Worm (Caenorhabditis elegans) whole organism, mixed stage, embryonic: ENCODE results near the gene F59C12.4.
A peak's percentile ranks its signal among the peaks of the same experiment; 100 is the strongest.

Experiments used
- bed-3 ChIP-seq: fragments of 200-800 bp; sonication (Bioruptor generic); optimal IDR thresholded peaks from 3 replicates; lab custom pipeline; 2018; ENCODE audit warnings: mild to moderate bottlenecking, missing genetic modification characterization, moderate library complexity, missing compliant biosample characterization
- blmp-1 ChIP-seq: fragments of 150-350 bp; optimal IDR thresholded peaks from 2 replicates; lab custom pipeline; 2014; ENCODE audit warnings: missing biosample characterization, missing genetic modification characterization
- ceh-83 ChIP-seq: fragments of 200-800 bp; sonication (Bioruptor generic); optimal IDR thresholded peaks from 2 replicates; lab custom pipeline; 2018; ENCODE audit warnings: mild to moderate bottlenecking, missing genetic modification characterization, missing compliant biosample characterization
- ces-1 ChIP-seq: fragments of 150-350 bp; optimal IDR thresholded peaks from 2 replicates; lab custom pipeline; 2014; ENCODE audit warnings: missing biosample characterization, missing genetic modification reagents, missing genetic modification characterization
- cnd-1 ChIP-seq: fragments of 200-800 bp; sonication (Bioruptor generic); optimal IDR thresholded peaks from 2 replicates; lab custom pipeline; 2018; ENCODE audit warnings: mild to moderate bottlenecking, missing genetic modification characterization, missing compliant biosample characterization
- flh-1 ChIP-seq: fragments of 200-800 bp; sonication (Bioruptor generic); optimal IDR thresholded peaks from 2 replicates; lab custom pipeline; 2018; ENCODE audit warnings: mild to moderate bottlenecking, missing genetic modification characterization, moderate library complexity, missing compliant biosample characterization
- ham-2 ChIP-seq: fragments of 200-800 bp; sonication (Bioruptor generic); optimal IDR thresholded peaks from 2 replicates; lab custom pipeline; 2018; ENCODE audit warnings: mild to moderate bottlenecking, missing genetic modification characterization, missing compliant biosample characterization
- hlh-1 ChIP-seq: fragments of 150-350 bp; optimal IDR thresholded peaks from 2 replicates; lab custom pipeline; 2014; ENCODE audit warnings: missing biosample characterization, missing genetic modification reagents, missing genetic modification characterization
- lin-13 ChIP-seq: fragments of 150-350 bp; optimal IDR thresholded peaks from 2 replicates; lab custom pipeline; 2014; ENCODE audit warnings: missing biosample characterization, missing genetic modification characterization
- lin-32 ChIP-seq: fragments of 200-800 bp; sonication (Bioruptor generic); optimal IDR thresholded peaks from 2 replicates; lab custom pipeline; 2018; ENCODE audit warnings: mild to moderate bottlenecking, missing genetic modification characterization, missing compliant biosample characterization
- mab-5 ChIP-seq: fragments of 150-350 bp; optimal IDR thresholded peaks from 2 replicates; lab custom pipeline; 2014; ENCODE audit warnings: missing biosample characterization, missing genetic modification characterization
- mep-1 ChIP-seq: fragments of 150-350 bp; optimal IDR thresholded peaks from 2 replicates; lab custom pipeline; 2017; ENCODE audit warnings: missing biosample characterization, missing genetic modification reagents, missing genetic modification characterization, inconsistent platforms
- nhr-2 ChIP-seq: fragments of 150-350 bp; optimal IDR thresholded peaks from 2 replicates; lab custom pipeline; 2014; ENCODE audit warnings: missing biosample characterization, missing genetic modification characterization
- nhr-237 ChIP-seq: fragments of 150-350 bp; optimal IDR thresholded peaks from 2 replicates; lab custom pipeline; 2014; ENCODE audit warnings: missing biosample characterization, missing genetic modification characterization
- nhr-28 ChIP-seq: fragments of 150-350 bp; optimal IDR thresholded peaks from 2 replicates; lab custom pipeline; 2014; ENCODE audit warnings: missing biosample characterization, missing genetic modification characterization
- nhr-76 ChIP-seq: sonication (generic microtip); optimal IDR thresholded peaks from 2 replicates; lab custom pipeline; 2017; ENCODE audit warnings: missing biosample characterization, missing genetic modification characterization
- pha-4 ChIP-seq: fragments of 150-350 bp; optimal IDR thresholded peaks from 2 replicates; lab custom pipeline; 2018; ENCODE audit warnings: missing biosample characterization, missing genetic modification reagents, missing genetic modification characterization
- sem-2 ChIP-seq: fragments of 200-800 bp; sonication (Bioruptor generic); optimal IDR thresholded peaks from 2 replicates; lab custom pipeline; 2018; ENCODE audit warnings: mild to moderate bottlenecking, missing genetic modification characterization, missing compliant biosample characterization
- snpc-4 ChIP-seq: fragments of 150-350 bp; optimal IDR thresholded peaks from 2 replicates; lab custom pipeline; 2014; ENCODE audit warnings: missing biosample characterization, missing genetic modification characterization
- sptf-1 ChIP-seq: sonication (generic microtip); optimal IDR thresholded peaks from 2 replicates; lab custom pipeline; 2017; ENCODE audit warnings: mild to moderate bottlenecking, missing genetic modification characterization, moderate library complexity, missing compliant biosample characterization
- tbx-8 ChIP-seq: fragments of 200-800 bp; sonication (Bioruptor generic); optimal IDR thresholded peaks from 2 replicates; lab custom pipeline; 2018; ENCODE audit warnings: mild to moderate bottlenecking, missing genetic modification characterization, moderate library complexity, missing compliant biosample characterization
- unc-39 ChIP-seq: fragments of 150-350 bp; optimal IDR thresholded peaks from 2 replicates; lab custom pipeline; 2014; ENCODE audit warnings: missing biosample characterization, missing genetic modification characterization
- unc-62 ChIP-seq: fragments of 150-350 bp; optimal IDR thresholded peaks from 2 replicates; lab custom pipeline; 2014; ENCODE audit warnings: missing biosample characterization, missing genetic modification reagents, missing genetic modification characterization
- zip-8 ChIP-seq: fragments of 150-350 bp; optimal IDR thresholded peaks from 2 replicates; lab custom pipeline; 2014; ENCODE audit warnings: missing biosample characterization, missing genetic modification characterization

F59C12.4 gene

DNA sequence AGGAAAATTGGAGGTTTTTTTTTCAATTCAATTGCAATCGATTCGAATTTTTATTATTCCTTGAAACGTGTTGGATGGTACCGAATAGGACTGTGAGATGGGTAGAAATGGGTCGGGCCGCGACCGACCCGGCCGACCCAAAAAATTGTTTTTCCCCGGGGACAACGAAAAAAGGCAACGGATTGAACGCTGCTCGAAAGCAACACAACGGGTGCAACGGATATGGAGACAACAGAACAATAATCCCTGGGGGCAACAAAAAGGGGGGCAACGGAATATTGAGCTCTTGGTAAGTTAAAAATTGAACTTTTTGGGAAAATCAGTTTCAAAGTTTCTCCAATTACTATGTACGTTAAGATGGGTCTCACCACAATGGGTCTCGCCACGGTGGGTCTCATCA lies 20.8 kb upstream of the F59C12.4 start:
- TF ChIP-seq unc-39 (tag; lab: Kevin White, UChicago) = no peak
- no peak for TF ChIP-seq nhr-28 (tag; lab: Kevin White, UChicago)
- no peak for TF ChIP-seq cnd-1 (tag; lab: Kevin White, UChicago)
- TF ChIP-seq zip-8 (tag; lab: Kevin White, UChicago) = no peak

DNA sequence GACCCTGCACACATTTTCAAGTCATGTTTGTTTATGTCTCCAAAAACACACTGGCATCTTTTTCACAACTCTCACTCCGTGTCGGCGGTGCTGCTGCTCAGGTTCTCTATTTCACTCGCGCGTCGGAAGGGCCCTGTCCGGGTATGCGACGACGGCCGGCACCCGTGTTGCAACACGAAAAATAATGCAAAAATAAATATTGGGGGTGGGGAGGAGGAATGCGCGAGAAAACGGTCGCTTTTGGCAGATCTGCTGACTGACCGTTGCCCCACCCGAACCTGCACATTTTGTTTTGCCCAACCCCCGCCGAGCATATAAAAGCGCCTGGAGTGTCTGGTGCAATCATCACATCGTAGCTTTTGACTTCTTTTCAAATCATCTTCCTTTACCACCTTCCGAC lies 19.0 kb upstream of the F59C12.4 start, which contains the start of gene cpg-19:
TSS of gene cpg-19 (plus strand) at position 341 of the 400 bp plus-strand sequence.
- TF ChIP-seq sptf-1 (no peak), lin-13 (tag; lab: Kevin White, UChicago) (no peak), nhr-237 (tag; lab: Kevin White, UChicago) (no peak), pha-4 (tag; lab: Kevin White, UChicago) (no peak), unc-39 (tag; lab: Kevin White, UChicago) (no peak), cnd-1 (tag; lab: Kevin White, UChicago) (no peak), unc-62 (no peak), ceh-83 (GFP tag; lab: Kevin White, UChicago) (no peak), lin-32 (GFP tag; lab: Kevin White, UChicago) (no peak), flh-1 (GFP tag; lab: Kevin White, UChicago) (no peak), sem-2 (GFP tag; lab: Kevin White, UChicago) (no peak), mab-5 (tag; lab: Kevin White, UChicago) (no peak), snpc-4 (tag; lab: Kevin White, UChicago) (no peak), nhr-2 (no peak), mep-1 (no peak), nhr-76 (tag; lab: Kevin White, UChicago) (no peak)

DNA sequence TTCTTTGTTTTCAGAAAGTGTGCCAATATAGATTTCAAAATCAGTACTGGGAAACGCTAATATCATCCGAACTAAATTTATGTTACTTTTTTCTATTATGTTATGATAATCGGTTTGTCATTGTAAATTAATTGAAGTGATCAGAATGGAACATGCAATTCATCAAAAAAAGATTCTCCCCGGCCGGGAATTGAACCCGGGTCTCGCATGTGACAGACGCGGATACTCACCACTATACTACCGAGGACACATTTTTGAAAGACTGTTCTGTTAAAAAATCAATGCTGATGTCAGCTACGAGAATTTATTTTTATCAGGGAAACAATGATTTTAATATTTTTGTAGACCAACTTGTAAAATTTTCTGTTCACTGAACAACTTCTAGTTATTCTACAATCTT lies 16.7 kb upstream of the F59C12.4 start:
- no peak for TF ChIP-seq ham-2 (GFP tag; lab: Kevin White, UChicago)

DNA sequence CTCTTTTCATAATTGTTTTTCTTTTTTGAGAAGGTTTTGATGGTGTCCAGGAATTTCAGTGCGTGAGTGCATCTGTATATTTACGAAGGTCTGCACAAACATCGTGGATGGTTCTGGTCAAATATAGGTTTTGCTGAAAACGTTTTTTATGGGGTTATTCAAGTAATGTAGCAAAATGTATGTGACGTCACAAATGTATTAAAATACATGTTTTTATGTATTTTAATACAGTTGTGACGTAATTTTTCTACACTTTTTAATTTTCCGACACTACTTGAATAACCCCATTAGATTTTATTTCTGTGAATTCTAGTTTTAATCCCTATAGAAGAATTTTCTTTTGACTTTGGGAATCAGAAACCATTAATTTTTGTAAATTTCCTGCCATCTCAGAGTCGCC lies 16.3 kb upstream of the F59C12.4 start:
- TF ChIP-seq zip-8 (tag; lab: Kevin White, UChicago) (peak; percentile 91), nhr-28 (tag; lab: Kevin White, UChicago) (no peak), unc-62 (no peak)
- TF ChIP-seq, all 35 proteins: peak for 1

DNA sequence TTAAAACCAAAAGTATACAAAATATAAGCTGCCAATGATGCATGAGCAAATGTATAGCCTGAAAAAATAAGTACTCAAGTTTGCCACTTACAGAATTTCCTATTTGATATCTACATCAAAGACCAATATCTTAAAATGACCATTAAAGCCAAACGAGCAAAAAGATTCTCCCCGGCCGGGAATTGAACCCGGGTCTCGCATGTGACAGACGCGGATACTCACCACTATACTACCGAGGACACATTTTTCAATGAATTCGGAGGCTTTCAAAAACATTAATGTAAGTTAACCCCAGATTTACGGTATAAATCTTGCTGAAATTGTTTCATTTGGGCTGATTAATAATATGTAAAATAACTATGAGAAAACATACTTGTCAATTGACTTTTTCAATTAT lies 15.7 kb upstream of the F59C12.4 start:
- TF ChIP-seq bed-3 (GFP tag; lab: Kevin White, UChicago) (no peak), pha-4 (tag; lab: Kevin White, UChicago) (no peak), nhr-237 (tag; lab: Kevin White, UChicago) (no peak), hlh-1 (tag; lab: Kevin White, UChicago) (no peak), snpc-4 (tag; lab: Kevin White, UChicago) (no peak), flh-1 (GFP tag; lab: Kevin White, UChicago) (no peak), blmp-1 (tag; lab: Kevin White, UChicago) (no peak)

DNA sequence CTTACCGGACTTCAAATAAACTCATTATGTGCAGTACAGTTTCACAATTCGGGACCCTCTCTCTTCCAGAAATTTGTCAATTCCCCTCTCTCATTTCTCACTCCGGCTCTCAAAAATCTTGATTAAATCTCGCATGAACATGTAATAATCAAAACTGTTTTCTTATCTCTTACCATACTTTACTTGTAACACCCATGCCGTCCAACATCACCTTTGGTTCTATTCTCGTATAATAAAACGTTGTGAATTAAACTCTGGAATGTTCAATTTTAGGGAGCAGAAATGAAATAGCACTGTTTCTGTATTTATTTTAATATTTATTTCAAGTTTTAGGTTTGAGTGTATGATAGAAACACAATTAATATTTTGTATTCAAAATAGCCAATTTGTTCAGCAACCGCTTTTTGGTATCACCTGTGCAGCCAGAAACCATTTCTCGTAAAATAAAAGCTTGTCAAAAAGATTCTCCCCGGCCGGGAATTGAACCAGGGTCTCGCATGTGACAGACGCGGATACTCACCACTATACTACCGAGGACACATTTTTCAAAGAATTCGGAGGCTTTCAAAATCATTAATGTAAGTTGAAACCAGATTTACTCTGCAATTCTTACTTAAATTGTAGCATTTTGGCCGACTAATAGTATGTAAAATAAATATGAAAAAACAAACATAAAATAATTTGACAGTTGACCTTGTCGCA lies 15.2 kb upstream of the F59C12.4 start:
- TF ChIP-seq ceh-83 (GFP tag; lab: Kevin White, UChicago) (peak; percentile 29), tbx-8 (GFP tag; lab: Kevin White, UChicago) (no peak)

DNA sequence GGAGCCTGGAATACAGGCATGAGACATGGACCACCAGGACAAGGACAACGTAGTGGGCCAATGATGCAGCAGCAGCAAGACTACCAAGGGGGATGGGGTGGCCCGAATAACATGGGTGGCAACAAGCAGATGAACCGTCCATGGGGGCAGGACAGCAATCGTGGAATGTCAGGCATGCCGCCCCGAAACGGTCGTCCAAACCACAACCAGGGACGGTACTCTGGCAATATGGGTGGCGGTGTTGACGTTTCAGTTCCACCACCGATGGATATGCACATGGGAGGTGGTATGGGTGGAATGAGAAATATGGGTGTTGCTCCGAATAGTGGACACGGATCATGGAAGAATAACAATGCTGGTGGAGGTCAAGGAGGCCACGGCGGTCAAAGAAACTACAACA lies 11.7 kb upstream of the F59C12.4 start:
- TF ChIP-seq flh-1 (GFP tag; lab: Kevin White, UChicago) (no peak), nhr-28 (tag; lab: Kevin White, UChicago) (no peak), nhr-2 (no peak), ces-1 (GFP tag; lab: Kevin White, UChicago) (no peak), pha-4 (tag; lab: Kevin White, UChicago) (no peak), hlh-1 (tag; lab: Kevin White, UChicago) (no peak), lin-13 (tag; lab: Kevin White, UChicago) (no peak), lin-32 (GFP tag; lab: Kevin White, UChicago) (no peak), cnd-1 (tag; lab: Kevin White, UChicago) (no peak)
- TF ChIP-seq, all 35 proteins: peak for 0
